Worm (Caenorhabditis elegans) whole organism, young adult: Measurements from ENCODE around the gene K08D8.9.

Experiments used
- B0035.1 ChIP-seq: sonication (generic microtip); optimal IDR thresholded peaks from 2 replicates; lab custom pipeline; 2016; ENCODE audit warnings: missing genetic modification characterization, mild to moderate bottlenecking, missing compliant biosample characterization, missing genotype, missing genetic modification reagents
- C17E4.6 ChIP-seq: fragments of 200-800 bp; sonication (Bioruptor generic); IDR thresholded peaks from 2 replicates; pipeline ENCODE4 v1.3.6; 2022; ENCODE audit warnings: missing genetic modification reagents, missing genetic modification characterization, missing compliant biosample characterization
- F10E7.11 ChIP-seq: sonication (generic microtip); optimal IDR thresholded peaks from 2 replicates; lab custom pipeline; 2017; ENCODE audit warnings: mild to moderate bottlenecking, missing genetic modification characterization, moderate library complexity, missing compliant biosample characterization
- F57A8.1 ChIP-seq: fragments of 200-800 bp; sonication (Bioruptor generic); optimal IDR thresholded peaks from 2 replicates; lab custom pipeline; 2018; ENCODE audit warnings: mild to moderate bottlenecking, missing genetic modification characterization, moderate library complexity, missing compliant biosample characterization
- Y56A3A.18 ChIP-seq: fragments of 200-800 bp; sonication (Bioruptor generic); IDR thresholded peaks from 2 replicates; pipeline ENCODE4 v1.3.6; 2022; ENCODE audit warnings: missing genetic modification reagents, missing genetic modification characterization, missing compliant biosample characterization
- aptf-3 ChIP-seq: fragments of 200-800 bp; sonication (Bioruptor generic); IDR thresholded peaks from 2 replicates; pipeline ENCODE4 v1.3.6; 2022; ENCODE audit warnings: missing genetic modification characterization, missing compliant biosample characterization
- attf-3 ChIP-seq: fragments of 200-800 bp; sonication (Bioruptor generic); conservative IDR thresholded peaks from 2 replicates; pipeline ENCODE4 v1.3.6; 2022; ENCODE audit warnings: missing genetic modification reagents, missing genetic modification characterization, missing compliant biosample characterization
- bed-1 ChIP-seq: fragments of 200-800 bp; sonication (Bioruptor generic); IDR thresholded peaks from 2 replicates; pipeline ENCODE4 v1.3.6; 2022; ENCODE audit warnings: missing genetic modification reagents, missing genetic modification characterization, missing compliant biosample characterization
- bed-2 ChIP-seq: fragments of 200-800 bp; sonication (Bioruptor generic); IDR thresholded peaks from 2 replicates; pipeline ENCODE4 v1.3.6; 2022; ENCODE audit warnings: missing genetic modification reagents, missing genetic modification characterization, missing compliant biosample characterization
- chd-7 ChIP-seq: sonication (generic microtip); optimal IDR thresholded peaks from 2 replicates; lab custom pipeline; 2016; ENCODE audit warnings: mild to moderate bottlenecking, missing genetic modification characterization, moderate library complexity, missing compliant biosample characterization
- gei-17 ChIP-seq: fragments of 200-800 bp; sonication (Bioruptor generic); optimal IDR thresholded peaks from 2 replicates; lab custom pipeline; 2018; ENCODE audit warnings: mild to moderate bottlenecking, missing genetic modification characterization, missing compliant biosample characterization
- hlh-26 ChIP-seq: fragments of 200-800 bp; sonication (Bioruptor generic); conservative IDR thresholded peaks from 2 replicates; pipeline ENCODE4 v1.3.6; 2022; ENCODE audit warnings: missing genetic modification reagents, missing genetic modification characterization, missing compliant biosample characterization
- hsf-1 ChIP-seq: fragments of 200-800 bp; sonication (Bioruptor generic); IDR thresholded peaks from 2 replicates; pipeline ENCODE4 v1.3.6; 2022; ENCODE audit warnings: missing genetic modification reagents, missing genetic modification characterization, missing compliant biosample characterization
- lag-1 ChIP-seq: fragments of 200-800 bp; sonication (Bioruptor generic); IDR thresholded peaks from 2 replicates; pipeline ENCODE4 v1.3.6; 2022; ENCODE audit warnings: missing genetic modification reagents, missing genetic modification characterization, missing compliant biosample characterization
- lin-54 ChIP-seq: fragments of 200-800 bp; sonication (Bioruptor generic); optimal IDR thresholded peaks from 2 replicates; lab custom pipeline; 2018; ENCODE audit warnings: mild to moderate bottlenecking, missing genetic modification characterization, missing compliant biosample characterization
- lsl-1 ChIP-seq: fragments of 200-800 bp; sonication (Bioruptor generic); optimal IDR thresholded peaks from 2 replicates; lab custom pipeline; 2018; ENCODE audit warnings: mild to moderate bottlenecking, missing genetic modification characterization, moderate library complexity, missing compliant biosample characterization
- lsy-27 ChIP-seq: sonication (generic microtip); optimal IDR thresholded peaks from 2 replicates; lab custom pipeline; 2017; ENCODE audit warnings: missing genetic modification characterization, mild to moderate bottlenecking, missing compliant biosample characterization, antibody characterized with exemption, missing genotype, borderline replicate concordance; ENCODE audit not compliant: insufficient read depth
- madf-3 ChIP-seq: fragments of 200-800 bp; sonication (Bioruptor generic); IDR thresholded peaks from 2 replicates; pipeline ENCODE4 v1.3.6; 2022; ENCODE audit warnings: missing genetic modification reagents, missing genetic modification characterization, missing compliant biosample characterization
- madf-6 ChIP-seq: fragments of 200-800 bp; sonication (Bioruptor generic); IDR thresholded peaks from 2 replicates; pipeline ENCODE4 v1.3.6; 2022; ENCODE audit warnings: missing genetic modification reagents, missing genetic modification characterization, missing compliant biosample characterization
- mel-28 ChIP-seq: sonication (generic microtip); optimal IDR thresholded peaks from 2 replicates; lab custom pipeline; 2016; ENCODE audit warnings: borderline replicate concordance, mild to moderate bottlenecking, missing genetic modification characterization, missing compliant biosample characterization
- mes-4 ChIP-seq: sonication (generic microtip); optimal IDR thresholded peaks from 2 replicates; lab custom pipeline; 2016; ENCODE audit warnings: missing genotype, missing genetic modification characterization, missing compliant biosample characterization
- nfya-2 ChIP-seq: fragments of 200-800 bp; sonication (Bioruptor generic); IDR thresholded peaks from 2 replicates; pipeline ENCODE4 v1.3.6; 2022; ENCODE audit warnings: missing genetic modification reagents, missing genetic modification characterization, missing compliant biosample characterization
- rec-8 ChIP-seq, 2 experiments: sonication (generic microtip); optimal IDR thresholded peaks; 2 replicates each; lab custom pipeline; 2016; ENCODE audit warnings: mild to moderate bottlenecking in 2 of 2, missing genetic modification characterization in 2 of 2, missing genetic modification reagents in 2 of 2, missing genotype in 2 of 2, missing biosample characterization in 1 of 2, missing compliant biosample characterization in 1 of 2, moderate library complexity in 1 of 2
- sea-2 ChIP-seq: fragments of 200-800 bp; sonication (Bioruptor generic); IDR thresholded peaks from 2 replicates; pipeline ENCODE4 v1.3.6; 2022; ENCODE audit warnings: missing genetic modification characterization, missing compliant biosample characterization

The K08D8.9 gene

ce11 chrIV:12942633-12943032 is 43.1 kb downstream of the K08D8.9 start, which contains the start of gene dct-19:
TSS of gene dct-19 (plus strand) at chrIV:12942933.
- TF ChIP-seq aptf-3 (GFP tag; lab: Robert Waterston, UW) (no peak), lag-1 (no peak), F10E7.11 (tag; lab: Kevin White, UChicago) (no peak), Y56A3A.18 (no peak), attf-3 (GFP tag; lab: Robert Waterston, UW) (no peak), F57A8.1 (GFP tag; lab: Kevin White, UChicago) (no peak), bed-2 (GFP tag; lab: Robert Waterston, UW) (no peak), sea-2 (GFP tag; lab: Robert Waterston, UW) (no peak), hsf-1 (GFP tag; lab: Robert Waterston, UW) (no peak), C17E4.6 (no peak), madf-6 (GFP tag; lab: Robert Waterston, UW) (no peak)
- TF ChIP-seq, all 124 proteins: peak for 0

DNA sequence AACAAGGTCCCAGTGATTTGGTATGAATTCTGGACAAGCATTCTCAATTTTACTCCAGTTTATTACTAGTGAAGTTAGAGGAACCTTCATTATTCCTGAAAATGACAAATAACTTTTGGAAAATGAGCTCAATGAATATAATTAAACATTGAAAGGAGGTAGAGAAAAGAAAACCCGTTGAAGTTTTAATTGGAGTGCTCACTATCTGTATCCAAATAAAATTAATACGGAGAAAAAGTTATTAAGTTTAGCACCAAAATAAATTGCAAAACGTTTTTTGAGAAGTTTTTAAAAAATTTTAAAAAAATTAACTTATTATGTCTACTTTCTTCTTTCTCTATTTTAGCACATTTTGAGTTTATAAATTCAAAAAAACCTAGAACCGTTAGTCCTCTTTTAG is 47.0 kb downstream of the K08D8.9 start, which contains the start of gene F55G11.1:
Gene F55G11.1 (minus strand): TSS at position 101 of the 400 bp plus-strand sequence.
- no peak for TF ChIP-seq lin-54 (GFP tag; lab: Kevin White, UChicago)
- no peak for TF ChIP-seq lsy-27 (tag; lab: Kevin White, UChicago)
- TF ChIP-seq B0035.1, result no peak
- no peak for TF ChIP-seq sea-2 (GFP tag; lab: Robert Waterston, UW)
- no peak for TF ChIP-seq mel-28 (tag; lab: Kevin White, UChicago)
- TF ChIP-seq mes-4, result no peak
- TF ChIP-seq F10E7.11 (tag; lab: Kevin White, UChicago), result no peak
- no peak for TF ChIP-seq gei-17 (GFP tag; lab: Kevin White, UChicago)
- TF ChIP-seq madf-3, result no peak
- TF ChIP-seq bed-1 (GFP tag; lab: Robert Waterston, UW), result no peak
- TF ChIP-seq aptf-3 (GFP tag; lab: Robert Waterston, UW), result no peak
- TF ChIP-seq chd-7, result no peak
- TF ChIP-seq attf-3 (GFP tag; lab: Robert Waterston, UW), result no peak
- no peak for TF ChIP-seq hlh-26 (GFP tag; lab: Robert Waterston, UW)
- TF ChIP-seq nfya-2, result no peak
- TF ChIP-seq, all 124 proteins: peak for 0

- TF ChIP-seq rec-8 (tag; optimal IDR thresholded peaks at IDR 0.05; lab: Kevin White, UChicago) (no peak), lsl-1 (GFP tag; lab: Kevin White, UChicago) (no peak)
These were observed 49.0 kb downstream of the K08D8.9 start, which contains the start of gene F55G11.10 for ce11 chrIV:12948470-12948869. TSS of gene F55G11.10 (plus strand) at chrIV:12948770.
